Fruit fly (Drosophila melanogaster) whole organism, larva: ENCODE results near the gene Ttc30.
A peak's percentile ranks its signal among the peaks of the same experiment; 100 is the strongest.

Experiments
- noc ChIP-seq: fragments of 200-800 bp; sonication (Bioruptor generic); optimal IDR thresholded peaks from 3 replicates; lab custom pipeline; 2019; ENCODE audit warnings: missing biosample characterization, mild to moderate bottlenecking, missing genetic modification characterization, moderate library complexity

Ttc30 gene

DNA sequence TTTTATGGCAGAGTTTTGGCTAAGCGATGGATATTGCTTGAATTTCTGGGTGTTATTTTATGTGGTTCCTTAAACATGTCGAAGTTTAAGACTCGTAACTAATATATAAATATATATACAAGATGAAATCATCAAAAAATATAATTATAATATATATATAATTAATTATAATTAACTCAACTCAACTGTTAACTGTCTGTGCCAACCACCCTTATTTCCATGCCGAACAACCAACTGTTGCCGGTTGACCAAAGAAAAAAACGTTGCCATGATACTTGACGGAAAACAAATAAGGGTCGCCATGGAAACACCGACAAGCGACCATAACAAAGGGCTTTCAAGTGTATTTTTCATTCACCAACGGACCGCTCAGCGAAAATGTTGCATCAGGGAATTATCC is at the start of gene Ttc30:
Gene Ttc30 (plus strand): TSS at position 301 of the 400 bp plus-strand sequence.
- no peak for TF ChIP-seq noc (tag; lab: Kevin White, UChicago)

DNA sequence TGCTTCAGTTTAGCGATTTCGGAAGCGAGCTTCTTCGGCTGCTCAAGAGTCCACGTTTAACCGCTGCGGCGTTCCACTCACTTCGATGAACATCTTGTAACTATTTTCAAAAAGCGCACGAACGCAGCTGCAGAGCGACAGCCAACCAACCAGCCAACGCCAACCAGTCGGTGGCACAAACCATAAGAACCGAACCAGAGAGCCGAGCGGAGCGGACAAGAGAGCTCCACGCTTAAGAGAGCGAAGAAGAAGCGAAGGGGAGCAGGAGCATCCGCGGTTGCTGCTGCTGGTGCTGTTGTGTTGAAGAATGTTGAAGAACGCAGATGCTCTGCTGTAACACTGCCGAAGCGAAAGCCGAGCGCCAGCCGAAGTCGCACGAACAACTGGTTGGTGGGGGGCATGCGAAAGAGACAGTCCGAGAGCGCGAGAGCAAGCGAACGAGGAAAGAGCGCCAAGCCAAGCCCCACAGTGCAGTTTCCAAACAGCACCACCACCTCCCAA is 46.5 kb upstream of the Ttc30 start, which contains the start of gene CG9932:
Gene CG9932 (minus strand): TSS at position 104 of the 501 bp plus-strand sequence.
- TF ChIP-seq noc (tag; lab: Kevin White, UChicago): no peak

DNA sequence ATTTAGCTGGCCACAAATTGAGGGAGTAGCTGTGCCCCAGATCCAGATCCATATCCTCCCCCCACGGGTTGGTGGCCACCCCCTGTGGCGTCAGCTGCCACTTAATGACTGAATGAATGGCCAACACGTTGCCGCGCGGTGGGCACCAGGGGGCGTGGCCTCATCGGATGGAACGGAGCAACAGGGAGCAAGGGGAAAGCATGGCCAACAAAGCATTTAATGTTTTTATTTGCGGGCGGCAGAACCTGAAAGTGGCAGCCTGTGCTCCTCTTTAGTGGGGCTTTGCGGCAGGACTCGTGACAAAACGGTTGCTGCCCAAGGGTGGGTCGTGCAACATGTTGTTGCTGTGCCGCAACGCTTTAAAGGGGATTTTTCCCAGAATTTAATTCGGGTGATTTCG is 40.7 kb upstream of the Ttc30 start:
- TF ChIP-seq noc (tag; lab: Kevin White, UChicago): no peak

DNA sequence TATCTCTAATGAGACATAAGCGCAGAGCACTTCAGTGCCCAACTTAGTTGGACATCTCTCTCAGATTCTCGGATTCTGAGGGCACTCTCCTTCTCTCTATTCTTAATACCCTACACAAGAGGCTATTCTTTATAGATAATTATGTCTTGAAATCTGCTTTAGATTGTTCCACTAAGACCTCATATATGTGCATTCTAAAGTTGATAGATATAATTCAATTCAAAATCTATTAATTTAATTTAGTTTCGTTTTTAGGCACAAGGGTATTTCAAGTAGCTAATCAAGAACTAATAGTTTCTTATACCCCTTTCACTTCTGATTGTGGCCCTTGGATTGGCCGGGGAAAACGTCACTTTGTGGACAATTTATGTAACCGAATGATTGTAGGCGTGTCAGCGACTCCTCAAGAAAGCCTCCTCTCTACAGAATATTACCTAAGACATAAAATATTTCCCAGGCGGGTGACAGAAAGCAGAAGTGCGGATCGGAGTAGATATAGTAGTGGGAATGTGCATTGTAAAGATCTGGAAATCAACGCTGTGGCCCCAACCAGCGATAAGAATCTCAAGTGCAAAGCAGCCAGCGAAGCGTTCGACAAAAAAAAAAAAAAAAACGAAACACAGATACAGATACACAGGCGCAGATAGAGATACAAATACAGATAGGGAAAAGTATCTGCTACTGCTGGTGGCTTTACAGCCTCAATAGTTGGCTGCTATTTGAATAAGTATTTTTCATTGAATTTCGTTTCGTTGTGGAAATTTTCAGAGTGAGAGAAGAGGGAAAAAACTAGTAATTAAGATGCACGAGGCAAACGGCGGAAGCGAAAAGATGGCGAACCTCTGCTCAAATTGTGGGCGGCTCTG is 37.8 kb upstream of the Ttc30 start:
- no peak for TF ChIP-seq noc (tag; lab: Kevin White, UChicago)

DNA sequence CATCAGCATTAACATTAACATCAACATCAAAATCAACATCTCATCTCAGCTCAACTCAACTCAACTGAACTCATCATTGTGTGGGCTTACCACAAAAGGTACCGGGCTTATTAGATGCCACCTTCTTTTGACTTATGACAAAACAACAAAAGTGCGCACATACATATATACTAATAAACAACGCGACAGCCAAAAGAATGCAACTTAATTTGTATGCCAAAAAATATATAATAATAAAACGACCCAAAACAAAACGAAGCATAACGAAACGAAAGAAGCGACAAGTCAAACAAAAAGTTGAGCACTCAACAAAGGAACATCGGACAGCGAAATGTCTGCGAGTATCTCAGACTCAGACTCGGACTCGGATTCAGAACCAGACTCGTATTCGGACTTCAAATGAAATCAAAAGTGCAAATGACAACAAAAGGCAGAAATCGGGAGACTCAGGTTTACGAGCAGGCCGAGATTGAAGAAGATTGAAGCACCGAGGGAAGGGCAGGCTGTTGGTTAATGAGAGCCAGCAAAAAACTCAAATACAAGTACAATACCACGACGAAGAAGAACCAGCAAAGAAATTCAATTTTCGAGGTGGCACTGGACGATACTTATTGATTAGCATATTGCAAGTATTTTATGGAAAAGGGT is 36.9 kb upstream of the Ttc30 start:
- TF ChIP-seq noc (tag; lab: Kevin White, UChicago): no peak

DNA sequence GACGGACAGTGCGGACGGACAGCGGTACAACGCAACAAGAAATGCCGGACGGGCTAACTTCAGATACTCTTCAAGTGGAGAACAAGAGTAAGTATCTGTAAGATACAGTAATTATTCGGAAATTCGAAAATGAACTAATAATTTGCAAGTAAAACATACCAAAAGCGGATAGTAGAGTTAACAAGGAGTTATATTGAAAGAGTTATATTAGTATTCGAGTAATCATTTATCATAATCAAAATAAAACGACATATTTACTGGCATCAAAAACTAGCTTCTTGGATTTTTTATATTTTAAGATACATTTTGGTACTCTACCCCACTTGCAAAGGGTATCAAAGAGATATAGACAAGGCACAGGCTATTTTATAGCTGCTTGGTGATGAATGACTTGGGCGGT is 35.3 kb upstream of the Ttc30 start:
- no peak for TF ChIP-seq noc (tag; lab: Kevin White, UChicago)

DNA sequence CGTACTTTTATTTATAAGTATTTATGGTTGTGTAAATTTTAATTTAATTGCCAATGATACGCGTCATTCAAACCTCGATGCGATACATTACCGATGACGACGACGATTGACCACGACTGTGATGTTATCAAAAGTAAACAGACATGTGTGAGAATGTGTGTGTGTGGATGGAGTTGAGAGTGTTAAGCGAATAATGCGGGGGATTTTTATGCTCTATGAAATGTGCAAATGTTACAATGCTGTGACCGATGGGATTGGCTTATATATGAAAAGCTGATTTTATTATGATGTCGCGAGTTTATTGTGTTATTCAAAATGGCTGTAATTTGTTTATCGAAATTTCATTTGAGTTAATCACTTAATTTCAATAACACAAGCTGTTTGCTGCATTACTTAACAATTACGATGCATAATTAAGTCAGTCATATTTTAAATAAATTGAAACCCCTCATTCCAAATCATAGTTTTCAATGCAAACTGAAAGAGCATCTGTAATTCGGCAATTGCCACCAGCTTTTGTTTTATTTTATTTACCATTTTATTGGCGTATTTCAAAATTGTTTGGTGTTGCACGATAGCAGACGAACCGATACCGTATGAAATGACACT is 33.8 kb upstream of the Ttc30 start:
- TF ChIP-seq noc (tag; lab: Kevin White, UChicago): no peak

DNA sequence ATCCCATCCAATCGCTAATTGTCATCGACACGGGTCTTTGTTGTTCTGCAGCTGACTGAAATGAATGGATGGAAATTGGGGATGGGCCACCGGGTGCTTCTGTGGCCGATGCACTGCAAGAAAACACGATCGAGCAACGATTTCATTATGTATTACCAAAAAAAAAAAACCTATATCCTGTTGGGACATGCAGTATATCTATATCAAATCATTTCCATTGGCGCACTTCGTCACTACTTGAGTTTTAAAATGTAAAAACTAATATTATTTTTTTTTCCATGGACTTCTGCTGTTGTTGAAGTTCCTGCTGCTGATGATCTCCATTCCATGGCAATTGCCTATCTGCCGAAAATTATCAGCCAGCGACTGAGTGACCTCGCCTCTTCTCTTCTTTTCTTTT is 32.8 kb upstream of the Ttc30 start:
- TF ChIP-seq noc (tag; lab: Kevin White, UChicago): no peak

DNA sequence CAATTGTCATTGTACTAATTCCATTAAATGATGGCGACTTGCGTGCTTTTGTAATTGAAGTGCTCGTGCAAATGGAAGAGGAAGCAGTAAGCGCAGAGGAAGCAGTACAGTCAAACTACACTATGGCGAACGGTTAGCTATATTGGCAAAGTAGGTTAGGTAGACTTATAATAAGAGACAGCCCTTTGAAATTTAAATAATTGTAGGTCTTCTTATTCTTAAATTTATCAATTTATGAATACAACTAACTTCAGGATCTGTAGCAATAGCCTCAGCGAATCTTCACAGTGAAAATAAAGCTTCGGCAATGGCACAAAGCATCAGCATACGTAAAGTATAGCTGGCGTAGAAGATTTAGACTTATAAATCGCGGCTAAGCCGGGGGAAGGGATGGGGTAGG is 32.2 kb upstream of the Ttc30 start:
- TF ChIP-seq noc (tag; lab: Kevin White, UChicago): no peak

DNA sequence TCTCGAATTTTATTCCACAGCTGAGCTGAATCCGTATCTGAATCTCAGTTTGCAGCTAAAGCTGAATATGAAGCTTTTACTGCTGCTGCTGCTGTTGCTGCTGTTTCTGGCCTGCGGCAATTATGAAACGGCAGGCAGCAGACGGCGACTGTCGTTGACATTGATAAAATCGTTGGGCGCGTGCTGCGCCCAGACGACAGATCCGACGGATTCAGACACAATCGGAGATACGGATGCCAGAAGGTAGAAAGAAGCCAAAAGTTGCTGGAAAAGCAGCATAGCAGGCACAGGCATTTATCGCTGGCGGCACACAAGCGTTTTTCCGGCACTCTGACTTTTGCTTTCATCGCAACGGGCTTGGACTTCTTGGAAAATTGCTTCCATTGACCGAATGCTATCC is 27.1 kb upstream of the Ttc30 start:
- TF ChIP-seq noc (tag; lab: Kevin White, UChicago): no peak

DNA sequence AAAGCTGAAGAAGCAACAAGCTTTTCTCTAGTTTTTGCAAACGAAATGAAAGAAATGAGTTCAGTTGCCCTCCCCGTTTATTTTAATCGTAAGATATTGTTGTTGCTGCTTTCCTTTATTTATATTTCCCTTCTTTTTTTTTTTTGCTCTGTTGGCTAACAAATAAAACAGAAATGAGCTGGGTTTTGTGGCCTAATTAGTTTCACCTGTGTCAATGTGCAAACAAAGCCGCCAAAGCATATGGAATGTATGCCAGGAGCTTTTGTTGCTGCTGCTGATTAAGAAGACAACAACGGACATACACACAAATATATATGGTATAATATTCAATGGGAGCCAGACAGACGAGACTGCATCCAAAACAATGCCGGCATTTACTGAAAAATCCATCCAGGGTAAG is 24.4 kb upstream of the Ttc30 start:
- peak; percentile 69 for TF ChIP-seq noc (tag; lab: Kevin White, UChicago)

DNA sequence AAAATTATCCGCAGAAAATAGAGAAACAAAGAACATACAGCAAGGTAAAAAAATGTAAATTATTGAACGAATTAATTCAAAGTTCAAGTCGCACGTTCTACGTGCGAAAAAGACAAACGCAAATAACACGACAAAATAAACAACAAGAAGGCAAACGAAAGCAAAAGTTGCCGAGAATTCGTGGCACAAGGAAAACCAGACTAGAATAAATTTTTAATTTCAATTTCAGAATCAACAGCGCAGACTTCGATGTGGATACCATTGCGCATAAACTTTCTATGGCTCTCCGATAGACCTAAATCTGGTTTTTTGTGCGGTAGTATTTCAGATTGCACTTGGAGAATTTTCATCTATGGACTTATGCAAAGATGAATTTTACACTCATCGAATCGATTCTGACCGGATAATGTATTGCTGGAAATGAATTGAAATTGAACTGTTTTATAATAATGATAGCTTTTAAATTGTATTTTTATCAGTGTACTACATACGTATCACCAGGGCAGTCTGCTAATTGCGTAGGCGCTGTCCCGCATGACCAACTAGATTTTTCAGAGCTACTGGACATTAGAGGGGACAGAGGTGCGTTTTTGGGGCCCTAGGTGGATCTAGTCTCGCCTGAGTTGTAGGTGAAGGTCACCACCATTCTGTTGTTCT is 23.1 kb upstream of the Ttc30 start:
- TF ChIP-seq noc (tag; lab: Kevin White, UChicago): peak; percentile 74

DNA sequence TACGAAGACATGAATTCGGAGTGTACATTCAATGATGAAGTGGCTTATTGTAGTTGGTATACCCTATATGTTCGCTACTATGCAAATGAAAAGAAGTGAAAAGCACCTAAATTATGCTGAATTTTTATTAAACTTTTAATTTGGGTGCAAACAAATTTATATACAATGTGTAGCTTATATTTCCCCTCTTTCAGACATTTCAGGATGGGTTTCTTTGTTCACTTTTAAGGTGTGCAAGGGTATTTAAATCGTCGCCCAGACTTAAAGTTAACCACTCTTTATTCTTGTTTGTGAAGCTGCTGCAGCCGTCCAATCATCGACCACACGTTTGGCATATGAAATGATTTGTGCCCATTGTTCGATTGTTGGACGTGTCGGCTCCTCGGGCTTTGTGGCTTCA is 19.9 kb upstream of the Ttc30 start:
- TF ChIP-seq noc (tag; lab: Kevin White, UChicago): no peak

DNA sequence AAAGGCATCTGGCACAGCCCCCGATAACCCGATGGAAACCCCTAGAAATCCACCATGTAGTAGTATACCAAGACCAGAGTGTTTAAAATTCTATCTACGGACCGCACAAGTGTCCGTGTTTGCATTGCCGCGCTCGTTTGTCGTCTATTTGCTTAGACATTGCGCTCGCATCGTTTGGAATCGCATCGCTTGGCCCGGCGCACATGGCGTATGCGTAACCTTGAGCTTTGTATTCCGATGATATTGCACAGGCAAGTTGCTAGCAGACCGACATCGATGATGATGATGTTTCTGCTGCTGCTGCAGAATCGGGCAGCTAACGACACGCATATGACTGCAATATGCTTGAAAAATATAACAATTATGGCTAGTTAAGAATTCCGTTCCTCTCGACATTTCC is 18.1 kb upstream of the Ttc30 start:
- TF ChIP-seq noc (tag; lab: Kevin White, UChicago): no peak

DNA sequence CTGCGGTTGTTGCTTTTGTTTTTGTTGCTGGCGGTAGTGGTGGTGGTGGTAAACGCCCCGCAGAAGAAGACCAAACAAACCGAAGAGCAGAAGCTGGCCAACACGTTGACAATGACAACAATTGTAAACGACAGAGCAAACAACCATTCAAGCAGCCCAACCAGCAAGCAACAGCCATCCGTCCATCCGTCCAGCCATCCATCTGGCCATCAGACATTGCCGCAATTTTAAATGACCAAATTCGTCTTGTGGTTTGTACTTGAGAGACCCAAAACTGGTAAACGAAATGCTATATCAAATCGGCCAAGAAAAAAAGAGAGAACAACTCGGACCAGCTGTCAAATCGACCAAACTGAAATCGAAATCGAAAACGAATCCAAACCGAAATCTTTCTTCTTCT is 10.8 kb upstream of the Ttc30 start:
- no peak for TF ChIP-seq noc (tag; lab: Kevin White, UChicago)

DNA sequence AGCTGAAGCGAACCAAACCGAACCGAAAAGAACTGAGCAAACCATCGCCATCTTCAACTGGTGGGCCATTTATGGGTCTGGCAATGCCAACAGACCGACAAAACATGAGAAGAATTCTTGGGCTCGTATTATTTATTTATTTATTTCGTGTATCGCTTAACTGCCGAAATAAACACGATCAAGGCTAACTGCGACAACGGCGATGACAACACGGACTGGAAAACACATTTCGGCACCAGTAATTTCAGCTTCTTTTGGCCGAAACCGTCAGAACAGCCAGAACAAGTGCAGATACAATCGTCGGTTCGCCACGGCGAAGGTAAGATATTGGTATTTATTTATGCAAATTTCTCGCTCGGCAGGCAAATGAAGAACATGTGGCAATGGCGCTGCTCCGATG is 9.4 kb upstream of the Ttc30 start:
- no peak for TF ChIP-seq noc (tag; lab: Kevin White, UChicago)
